Fruit fly (Drosophila melanogaster) whole organism, embryonic: ENCODE measurements around the gene Pbp45.

Experiments
- Bdp1 ChIP-seq: fragments of 200-800 bp; sonication (Bioruptor generic); optimal IDR thresholded peaks from 3 replicates; lab custom pipeline; 2016; ENCODE audit warnings: missing biosample characterization, missing genetic modification characterization
- CG1024 ChIP-seq: fragments of 200-800 bp; sonication (Bioruptor generic); IDR thresholded peaks from 2 replicates; pipeline ENCODE4 v1.3.6; 2022; ENCODE audit warnings: missing biosample characterization, missing genetic modification characterization
- CG11504 ChIP-seq: fragments of 200-800 bp; sonication (Bioruptor generic); optimal IDR thresholded peaks from 3 replicates; lab custom pipeline; 2019; ENCODE audit warnings: missing biosample characterization, mild to moderate bottlenecking, missing genetic modification characterization, moderate library complexity
- CG12155 ChIP-seq: fragments of 200-800 bp; sonication (Bioruptor generic); optimal IDR thresholded peaks from 3 replicates; lab custom pipeline; 2016; ENCODE audit warnings: missing biosample characterization, missing genetic modification characterization
- CG12391 ChIP-seq: fragments of 200-800 bp; sonication (Bioruptor generic); optimal IDR thresholded peaks from 3 replicates; lab custom pipeline; 2018; ENCODE audit warnings: missing biosample characterization, mild to moderate bottlenecking, missing genetic modification characterization, moderate library complexity
- CG13287 ChIP-seq: fragments of 200-800 bp; sonication (Bioruptor generic); IDR thresholded peaks from 2 replicates; pipeline ENCODE4 v1.3.6; 2022; ENCODE audit warnings: missing biosample characterization, missing genetic modification characterization; ENCODE audit not compliant: partially characterized antibody
- CG13775 ChIP-seq: fragments of 200-800 bp; sonication (Bioruptor generic); optimal IDR thresholded peaks from 3 replicates; lab custom pipeline; 2017; ENCODE audit warnings: missing biosample characterization, mild to moderate bottlenecking, missing genetic modification characterization
- CG14014 ChIP-seq: fragments of 200-800 bp; sonication (Bioruptor generic); IDR thresholded peaks from 2 replicates; pipeline ENCODE4 v1.3.6; 2022; ENCODE audit warnings: missing biosample characterization, missing genetic modification characterization
- CG15479 ChIP-seq: fragments of 200-800 bp; sonication (Bioruptor generic); optimal IDR thresholded peaks from 3 replicates; lab custom pipeline; 2019; ENCODE audit warnings: missing biosample characterization, mild to moderate bottlenecking, missing genetic modification characterization, moderate library complexity
- CG15696 ChIP-seq: fragments of 200-800 bp; sonication (Bioruptor generic); optimal IDR thresholded peaks from 2 replicates; lab custom pipeline; 2019; ENCODE audit warnings: missing biosample characterization, mild to moderate bottlenecking, missing genetic modification characterization, moderate library complexity
- CG18476 ChIP-seq: fragments of 200-800 bp; sonication (Bioruptor generic); optimal IDR thresholded peaks from 2 replicates; lab custom pipeline; 2016; ENCODE audit warnings: missing biosample characterization, mild to moderate bottlenecking, missing genetic modification characterization
- CG2889 ChIP-seq: fragments of 200-800 bp; sonication (Bioruptor generic); IDR thresholded peaks from 3 replicates; pipeline ENCODE4 v1.3.6; 2022; ENCODE audit warnings: missing biosample characterization, missing genetic modification characterization
- CG30431 ChIP-seq: fragments of 200-800 bp; sonication (Bioruptor generic); optimal IDR thresholded peaks from 2 replicates; lab custom pipeline; 2017; ENCODE audit warnings: missing biosample characterization, missing genetic modification characterization
- CG31441 ChIP-seq: fragments of 200-800 bp; sonication (Bioruptor generic); IDR thresholded peaks from 2 replicates; pipeline ENCODE4 v1.3.6; 2022; ENCODE audit warnings: missing biosample characterization, missing genetic modification characterization
- CG3163 ChIP-seq: fragments of 200-800 bp; sonication (Bioruptor generic); optimal IDR thresholded peaks from 3 replicates; lab custom pipeline; 2016; ENCODE audit warnings: missing biosample characterization, missing genetic modification characterization
- CG32532 ChIP-seq: fragments of 200-800 bp; sonication (Bioruptor generic); IDR thresholded peaks from 2 replicates; pipeline ENCODE4 v1.3.6; 2022; ENCODE audit warnings: missing biosample characterization, missing genetic modification characterization
- CG3726 ChIP-seq: fragments of 200-800 bp; sonication (Bioruptor generic); IDR thresholded peaks from 3 replicates; pipeline ENCODE4, ENCODE4 v1.3.6; 2022; ENCODE audit warnings: missing biosample characterization, missing genetic modification characterization
- CG3995 ChIP-seq: fragments of 200-800 bp; sonication (Bioruptor generic); optimal IDR thresholded peaks from 3 replicates; lab custom pipeline; 2016; ENCODE audit warnings: missing biosample characterization, missing genetic modification characterization
- CG43689 ChIP-seq: fragments of 200-800 bp; sonication (Bioruptor generic); IDR thresholded peaks from 2 replicates; pipeline ENCODE4 v1.3.6; 2022; ENCODE audit warnings: missing biosample characterization, missing genetic modification characterization
- CG4424 ChIP-seq: fragments of 200-800 bp; sonication (Bioruptor generic); optimal IDR thresholded peaks from 3 replicates; lab custom pipeline; 2016; ENCODE audit warnings: missing biosample characterization, missing genetic modification characterization
- CG6654 ChIP-seq: fragments of 200-800 bp; sonication (Bioruptor generic); optimal IDR thresholded peaks from 2 replicates; lab custom pipeline; 2017; ENCODE audit warnings: missing biosample characterization, mild to moderate bottlenecking, missing genetic modification characterization
- CG7556 ChIP-seq: fragments of 200-800 bp; sonication (Bioruptor generic); optimal IDR thresholded peaks from 2 replicates; lab custom pipeline; 2017; ENCODE audit warnings: missing biosample characterization, mild to moderate bottlenecking, missing genetic modification characterization
- CG7786 ChIP-seq: fragments of 200-800 bp; sonication (Bioruptor generic); optimal IDR thresholded peaks from 2 replicates; lab custom pipeline; 2016; ENCODE audit warnings: missing biosample characterization, missing genetic modification characterization
- CG8089 ChIP-seq: fragments of 200-800 bp; sonication (Bioruptor generic); optimal IDR thresholded peaks from 3 replicates; lab custom pipeline; 2016; ENCODE audit warnings: missing biosample characterization, missing genetic modification characterization
- GATAe ChIP-seq: fragments of 200-800 bp; sonication (Bioruptor generic); conservative IDR thresholded peaks from 2 replicates; pipeline ENCODE4 v1.3.6; 2022; ENCODE audit warnings: missing biosample characterization, missing genetic modification characterization
- HLH4C ChIP-seq: fragments of 200-800 bp; sonication (Bioruptor generic); IDR thresholded peaks from 3 replicates; pipeline ENCODE4 v1.3.6; 2022; ENCODE audit warnings: missing biosample characterization, missing genetic modification characterization; ENCODE audit not compliant: partially characterized antibody
- Hand ChIP-seq: fragments of 200-800 bp; sonication (Bioruptor generic); optimal IDR thresholded peaks from 2 replicates; lab custom pipeline; 2017; ENCODE audit warnings: mild to moderate bottlenecking, missing biosample characterization, missing genetic modification reagents, missing genetic modification characterization
- MBD-R2 ChIP-seq: fragments of 200-800 bp; sonication (Bioruptor generic); IDR thresholded peaks from 2 replicates; pipeline ENCODE4 v1.3.6; 2022; ENCODE audit warnings: missing biosample characterization, missing genetic modification characterization
- NC2α ChIP-seq: fragments of 200-800 bp; sonication (Bioruptor generic); optimal IDR thresholded peaks from 2 replicates; lab custom pipeline; 2016; ENCODE audit warnings: missing biosample characterization, missing genetic modification characterization
- NFAT ChIP-seq: fragments of 200-800 bp; sonication (Bioruptor generic); IDR thresholded peaks from 2 replicates; pipeline ENCODE4 v1.3.6; 2022; ENCODE audit warnings: missing biosample characterization, missing genetic modification characterization
- PHDP ChIP-seq: fragments of 200-800 bp; sonication (Bioruptor generic); optimal IDR thresholded peaks from 3 replicates; lab custom pipeline; 2018; ENCODE audit warnings: missing biosample characterization, mild to moderate bottlenecking, missing genetic modification characterization, moderate library complexity
- TFAM ChIP-seq: fragments of 200-800 bp; sonication (Bioruptor generic); optimal IDR thresholded peaks from 2 replicates; lab custom pipeline; 2017; ENCODE audit warnings: missing biosample characterization, missing genetic modification characterization, inconsistent platforms
- az2 ChIP-seq: fragments of 200-800 bp; sonication (Bioruptor generic); optimal IDR thresholded peaks from 3 replicates; lab custom pipeline; 2016; ENCODE audit warnings: missing biosample characterization, missing genetic modification characterization
- croc ChIP-seq: fragments of 200-800 bp; sonication (Bioruptor generic); conservative IDR thresholded peaks from 3 replicates; pipeline ENCODE4 v1.3.6; 2022; ENCODE audit warnings: missing biosample characterization, missing genetic modification characterization
- disco-r ChIP-seq: fragments of 200-800 bp; sonication (Bioruptor generic); optimal IDR thresholded peaks from 2 replicates; lab custom pipeline; 2016; ENCODE audit warnings: missing biosample characterization, missing genetic modification characterization
- esg ChIP-seq: fragments of 200-800 bp; sonication (Bioruptor generic); conservative IDR thresholded peaks from 2 replicates; pipeline ENCODE4 v1.3.6; 2022; ENCODE audit warnings: missing biosample characterization, missing genetic modification characterization
- eyg ChIP-seq: fragments of 200-800 bp; sonication (Bioruptor generic); optimal IDR thresholded peaks from 3 replicates; lab custom pipeline; 2016; ENCODE audit warnings: missing biosample characterization, missing genetic modification characterization
- ind ChIP-seq: fragments of 200-800 bp; sonication (Bioruptor generic); optimal IDR thresholded peaks from 3 replicates; lab custom pipeline; 2016; ENCODE audit warnings: missing biosample characterization, missing genetic modification characterization
- jumu ChIP-seq: fragments of 200-800 bp; sonication (Bioruptor generic); optimal IDR thresholded peaks from 3 replicates; lab custom pipeline; 2016; ENCODE audit warnings: missing biosample characterization, missing genetic modification characterization
- lola ChIP-seq, 3 experiments: fragments of >200 bp in 2 of 3; fragments of 200-800 bp in 1 of 3; sonication (Bioruptor generic) in 1 of 3; optimal IDR thresholded peaks; 2 replicates each; lab custom pipeline; 2017 to 2019; ENCODE audit warnings: missing biosample characterization in 3 of 3, missing genetic modification characterization in 3 of 3, mild to moderate bottlenecking in 1 of 3, moderate library complexity in 1 of 3
- pros ChIP-seq: fragments of 200-800 bp; sonication (Bioruptor generic); optimal IDR thresholded peaks from 3 replicates; lab custom pipeline; 2019; ENCODE audit warnings: missing biosample characterization, mild to moderate bottlenecking, missing genetic modification characterization, moderate library complexity
- ro ChIP-seq: fragments of 200-800 bp; sonication (Bioruptor generic); IDR thresholded peaks from 2 replicates; pipeline ENCODE4 v1.3.6; 2022; ENCODE audit warnings: missing biosample characterization, missing genetic modification characterization
- sens-2 ChIP-seq: fragments of 200-800 bp; sonication (Bioruptor generic); IDR thresholded peaks from 2 replicates; pipeline ENCODE4 v1.3.6; 2022; ENCODE audit warnings: missing biosample characterization, missing genetic modification characterization
- sima ChIP-seq: fragments of 200-800 bp; sonication (Bioruptor generic); optimal IDR thresholded peaks from 2 replicates; lab custom pipeline; 2016; ENCODE audit warnings: missing biosample characterization, missing genetic modification characterization
- slp2 ChIP-seq: fragments of 200-800 bp; sonication (Bioruptor generic); optimal IDR thresholded peaks from 2 replicates; lab custom pipeline; 2016; ENCODE audit warnings: missing biosample characterization, missing genetic modification characterization
- toy ChIP-seq: fragments of 200-800 bp; sonication (Bioruptor generic); IDR thresholded peaks from 2 replicates; pipeline ENCODE4 v1.3.6; 2022; ENCODE audit warnings: missing biosample characterization, missing genetic modification characterization
- ttk ChIP-seq: fragments of 200-800 bp; sonication (Bioruptor generic); IDR thresholded peaks from 2 replicates; pipeline ENCODE4 v2.1.2; 2022; ENCODE audit warnings: missing biosample characterization, missing genetic modification characterization
- yki ChIP-seq: fragments of >200 bp; optimal IDR thresholded peaks from 3 replicates; lab custom pipeline; 2018
- zen ChIP-seq: fragments of 200-800 bp; sonication (Bioruptor generic); optimal IDR thresholded peaks from 3 replicates; lab custom pipeline; 2018; ENCODE audit warnings: missing biosample characterization, mild to moderate bottlenecking, missing genetic modification characterization, moderate library complexity

The Pbp45 gene

dm6 chr3R:15836864-15837824 is 2.2 kb downstream of the Pbp45 start, which contains the start of the genes ND-23 and spn-E (continued):
- TF ChIP-seq PHDP (no peak), CG31441 (GFP tag; lab: Robert Waterston, UW) (no peak; the same call in none of the 2 replicates), CG8089 (GFP tag; lab: Kevin White, UChicago) (no peak), HLH4C (GFP tag; lab: Robert Waterston, UW) (peak; percentile 65), GATAe (GFP tag; lab: Robert Waterston, UW) (0 out of 2 replicates have a peak, but pooled peaks have one; percentile 14), CG3726 (no peak), CG3163 (GFP tag; lab: Kevin White, UChicago) (no peak), CG1024 (no peak), CG7786 (GFP tag; lab: Kevin White, UChicago) (no peak), CG11504 (tag; lab: Kevin White, UChicago) (no peak), CG13287 (GFP tag; lab: Robert Waterston, UW) (peak; percentile 87), CG32532 (peak; percentile 55; the same call in 1 of the 2 replicates), Hand (no peak), CG13775 (peak; percentile 56), zen (tag; lab: Kevin White, UChicago) (peak; percentile 69), CG7556 (GFP tag; lab: Kevin White, UChicago) (peak; percentile 44), jumu (GFP tag; lab: Kevin White, UChicago) (no peak), NFAT (GFP tag; lab: Robert Waterston, UW) (0 out of 2 replicates have a peak, but pooled peaks have one; percentile 39), ro (GFP tag; lab: Robert Waterston, UW) (no peak), TFAM (GFP tag; lab: Kevin White, UChicago) (no peak), esg (GFP tag; lab: Robert Waterston, UW) (no peak), yki (lab: Kevin White, UChicago) (no peak), ttk (GFP tag; lab: Robert Waterston, UW) (no peak), disco-r (GFP tag; lab: Kevin White, UChicago) (no peak), slp2 (GFP tag; lab: Kevin White, UChicago) (no peak), MBD-R2 (peak; percentile 30), CG14014 (GFP tag; lab: Robert Waterston, UW) (no peak), CG30431 (GFP tag; lab: Kevin White, UChicago) (no peak), pros (GFP tag; lab: Kevin White, UChicago) (no peak), eyg (GFP tag; lab: Kevin White, UChicago) (no peak), croc (GFP tag; lab: Robert Waterston, UW) (no peak; the same call in 2 of the 3 replicates), CG43689 (GFP tag; lab: Robert Waterston, UW) (no peak), ind (GFP tag; lab: Kevin White, UChicago) (peak; percentile 59), sens-2 (GFP tag; lab: Robert Waterston, UW) (no peak; the same call in 1 of the 2 replicates), lola (GFP tag; optimal IDR thresholded peaks at IDR 0.05; lab: Kevin White, UChicago) (peak in 1 of 3 experiments; percentile 55), toy (GFP tag; lab: Robert Waterston, UW) (no peak), CG15696 (peak; percentile 67), CG4424 (GFP tag; lab: Kevin White, UChicago) (peak; percentile 66), CG12155 (peak; percentile 14), CG15479 (GFP tag; lab: Kevin White, UChicago) (no peak), NC2α (GFP tag; lab: Kevin White, UChicago) (no peak), Bdp1 (GFP tag; lab: Kevin White, UChicago) (no peak), CG12391 (tag; lab: Kevin White, UChicago) (peak; percentile 83), CG6654 (GFP tag; lab: Kevin White, UChicago) (no peak), CG3995 (GFP tag; lab: Kevin White, UChicago) (no peak), CG18476 (GFP tag; lab: Kevin White, UChicago) (no peak), CG2889 (GFP tag; lab: Robert Waterston, UW) (no peak), sima (no peak), az2 (GFP tag; lab: Kevin White, UChicago) (peak; percentile 29)
